Fruit fly (Drosophila melanogaster) Kc167 (cell line): ENCODE results near the gene FoxK.
"Not testable (repeated sequence)": the region's sequence is repeated elsewhere in the genome, so short reads cannot be mapped to it uniquely, and the experiment has no call there.

ENCODE experiments used
- Sin3A ChIP-seq: fragments of >200 bp; optimal IDR thresholded peaks from 2 replicates; lab custom pipeline; 2018; ENCODE audit warnings: missing external identifiers
- psq ChIP-seq: fragments of >200 bp; optimal IDR thresholded peaks from 2 replicates; lab custom pipeline; 2017; ENCODE audit warnings: missing external identifiers
- ttk ChIP-seq: sonication (Bioruptor generic); optimal IDR thresholded peaks from 2 replicates; lab custom pipeline; 2017; ENCODE audit warnings: missing external identifiers

- not testable (repeated sequence) for TF ChIP-seq psq (lab: Kevin White, UChicago); ttk; Sin3A (lab: Kevin White, UChicago)
These were observed 11.5 kb upstream of the FoxK start, which contains the start of gene CG32074 for dm6 chr3L:11132055-11132454.
